Worm (Caenorhabditis elegans) whole organism, young adult: ENCODE data around the gene T14G12.12.
A peak's percentile ranks its signal among the peaks of the same experiment; 100 is the strongest.

ENCODE experiments used
- B0035.1 ChIP-seq: sonication (generic microtip); optimal IDR thresholded peaks from 2 replicates; lab custom pipeline; 2016; ENCODE audit warnings: missing genetic modification characterization, mild to moderate bottlenecking, missing compliant biosample characterization, missing genotype, missing genetic modification reagents
- B0336.3 ChIP-seq: fragments of 200-800 bp; sonication (Bioruptor generic); IDR thresholded peaks from 2 replicates; pipeline ENCODE4 v1.3.6; 2022; ENCODE audit warnings: missing genetic modification characterization, missing compliant biosample characterization
- C17E4.6 ChIP-seq: fragments of 200-800 bp; sonication (Bioruptor generic); IDR thresholded peaks from 2 replicates; pipeline ENCODE4 v1.3.6; 2022; ENCODE audit warnings: missing genetic modification reagents, missing genetic modification characterization, missing compliant biosample characterization
- D2030.7 ChIP-seq: fragments of 200-800 bp; sonication (Bioruptor generic); IDR thresholded peaks from 2 replicates; pipeline ENCODE4 v1.3.6; 2022; ENCODE audit warnings: missing genetic modification reagents, missing genetic modification characterization, missing compliant biosample characterization
- F10E7.11 ChIP-seq: sonication (generic microtip); optimal IDR thresholded peaks from 2 replicates; lab custom pipeline; 2017; ENCODE audit warnings: mild to moderate bottlenecking, missing genetic modification characterization, moderate library complexity, missing compliant biosample characterization
- F49E8.2 ChIP-seq: sonication (generic microtip); optimal IDR thresholded peaks from 3 replicates; lab custom pipeline; 2017; ENCODE audit warnings: missing genetic modification characterization, mild to moderate bottlenecking, missing compliant biosample characterization, antibody characterized with exemption, moderate library complexity; ENCODE audit not compliant: insufficient read depth
- F52B5.7 ChIP-seq: sonication (generic microtip); optimal IDR thresholded peaks from 2 replicates; lab custom pipeline; 2016; ENCODE audit warnings: mild to moderate bottlenecking, missing genetic modification characterization, missing compliant biosample characterization
- F57A8.1 ChIP-seq: fragments of 200-800 bp; sonication (Bioruptor generic); optimal IDR thresholded peaks from 2 replicates; lab custom pipeline; 2018; ENCODE audit warnings: mild to moderate bottlenecking, missing genetic modification characterization, moderate library complexity, missing compliant biosample characterization
- K11D2.4 ChIP-seq: fragments of 200-800 bp; sonication (Bioruptor generic); IDR thresholded peaks from 2 replicates; pipeline ENCODE4 v1.3.6; 2022; ENCODE audit warnings: missing genetic modification reagents, missing genetic modification characterization, missing compliant biosample characterization
- T26A5.8 ChIP-seq: sonication (generic microtip); optimal IDR thresholded peaks from 2 replicates; lab custom pipeline; 2016; ENCODE audit warnings: missing genetic modification characterization, missing compliant biosample characterization
- Y53F4B.3 ChIP-seq: fragments of 200-800 bp; sonication (Bioruptor generic); IDR thresholded peaks from 2 replicates; pipeline ENCODE4 v1.3.6; 2022; ENCODE audit warnings: missing genetic modification reagents, missing genetic modification characterization, missing compliant biosample characterization
- Y56A3A.18 ChIP-seq: fragments of 200-800 bp; sonication (Bioruptor generic); IDR thresholded peaks from 2 replicates; pipeline ENCODE4 v1.3.6; 2022; ENCODE audit warnings: missing genetic modification reagents, missing genetic modification characterization, missing compliant biosample characterization
- Y79H2A.3 ChIP-seq: fragments of 200-800 bp; sonication (Bioruptor generic); conservative IDR thresholded peaks from 2 replicates; pipeline ENCODE4 v1.3.6; 2022; ENCODE audit warnings: missing genetic modification reagents, missing genetic modification characterization, missing compliant biosample characterization
- attf-6 ChIP-seq: fragments of 200-800 bp; sonication (Bioruptor generic); IDR thresholded peaks from 2 replicates; pipeline ENCODE4 v1.3.6; 2022; ENCODE audit warnings: missing genetic modification reagents, missing genetic modification characterization, missing compliant biosample characterization
- ccch-3 ChIP-seq: fragments of 200-800 bp; sonication (Bioruptor generic); optimal IDR thresholded peaks from 2 replicates; lab custom pipeline; 2018; ENCODE audit warnings: mild to moderate bottlenecking, missing genetic modification characterization, missing compliant biosample characterization
- ceh-27 ChIP-seq: fragments of 200-800 bp; sonication (Bioruptor generic); optimal IDR thresholded peaks from 2 replicates; lab custom pipeline; 2018; ENCODE audit warnings: mild to moderate bottlenecking, missing genetic modification characterization, moderate library complexity, missing compliant biosample characterization
- ceh-58 ChIP-seq: fragments of 200-800 bp; sonication (Bioruptor generic); IDR thresholded peaks from 2 replicates; pipeline ENCODE4 v1.3.6; 2022; ENCODE audit warnings: missing genetic modification characterization, missing compliant biosample characterization
- ceh-79 ChIP-seq: sonication (generic microtip); optimal IDR thresholded peaks from 2 replicates; lab custom pipeline; 2017; ENCODE audit warnings: mild to moderate bottlenecking, missing genetic modification characterization, missing compliant biosample characterization
- ceh-91 ChIP-seq: fragments of 200-800 bp; sonication (Bioruptor generic); IDR thresholded peaks from 2 replicates; pipeline ENCODE4 v1.3.6; 2022; ENCODE audit warnings: missing genetic modification reagents, missing genetic modification characterization, missing compliant biosample characterization
- chd-7 ChIP-seq: sonication (generic microtip); optimal IDR thresholded peaks from 2 replicates; lab custom pipeline; 2016; ENCODE audit warnings: mild to moderate bottlenecking, missing genetic modification characterization, moderate library complexity, missing compliant biosample characterization
- dpff-1 ChIP-seq: sonication (generic microtip); optimal IDR thresholded peaks from 2 replicates; lab custom pipeline; 2017; ENCODE audit warnings: mild to moderate bottlenecking, missing genetic modification characterization, missing compliant biosample characterization
- fkh-3 ChIP-seq: sonication (generic microtip); optimal IDR thresholded peaks from 2 replicates; lab custom pipeline; 2016; ENCODE audit warnings: mild to moderate bottlenecking, missing genetic modification characterization, missing compliant biosample characterization
- gei-17 ChIP-seq: fragments of 200-800 bp; sonication (Bioruptor generic); optimal IDR thresholded peaks from 2 replicates; lab custom pipeline; 2018; ENCODE audit warnings: mild to moderate bottlenecking, missing genetic modification characterization, missing compliant biosample characterization
- him-1 ChIP-seq: sonication (generic microtip); optimal IDR thresholded peaks from 2 replicates; lab custom pipeline; 2016; ENCODE audit warnings: missing genotype, missing genetic modification reagents, missing genetic modification characterization, missing compliant biosample characterization
- hlh-12 ChIP-seq: sonication (generic microtip); optimal IDR thresholded peaks from 2 replicates; lab custom pipeline; 2016; ENCODE audit warnings: missing genetic modification characterization, missing compliant biosample characterization
- hlh-26 ChIP-seq: fragments of 200-800 bp; sonication (Bioruptor generic); conservative IDR thresholded peaks from 2 replicates; pipeline ENCODE4 v1.3.6; 2022; ENCODE audit warnings: missing genetic modification reagents, missing genetic modification characterization, missing compliant biosample characterization
- hmg-20 ChIP-seq: fragments of 200-800 bp; sonication (Bioruptor generic); IDR thresholded peaks from 2 replicates; pipeline ENCODE4 v1.3.6; 2022; ENCODE audit warnings: missing genetic modification reagents, missing genetic modification characterization, missing compliant biosample characterization
- let-526 ChIP-seq: fragments of 200-800 bp; sonication (Bioruptor generic); IDR thresholded peaks from 2 replicates; pipeline ENCODE4 v1.3.6; 2022; ENCODE audit warnings: missing genetic modification reagents, missing genetic modification characterization, missing compliant biosample characterization
- let-607 ChIP-seq, 2 experiments: fragments of 200-800 bp in 1 of 2; sonication (Bioruptor generic) in 1 of 2; sonication (generic microtip) in 1 of 2; optimal IDR thresholded peaks; 2 replicates each; lab custom pipeline; 2016 to 2018; ENCODE audit warnings: mild to moderate bottlenecking in 2 of 2, missing compliant biosample characterization in 2 of 2, missing genetic modification characterization in 2 of 2, moderate library complexity in 2 of 2, missing genotype in 1 of 2
- lin-26 ChIP-seq: fragments of 200-800 bp; sonication (Bioruptor generic); IDR thresholded peaks from 2 replicates; pipeline ENCODE4 v1.3.6; 2022; ENCODE audit warnings: missing genetic modification reagents, missing genetic modification characterization, missing compliant biosample characterization
- lsy-27 ChIP-seq: sonication (generic microtip); optimal IDR thresholded peaks from 2 replicates; lab custom pipeline; 2017; ENCODE audit warnings: missing genetic modification characterization, mild to moderate bottlenecking, missing compliant biosample characterization, antibody characterized with exemption, missing genotype, borderline replicate concordance; ENCODE audit not compliant: insufficient read depth
- mes-4 ChIP-seq: sonication (generic microtip); optimal IDR thresholded peaks from 2 replicates; lab custom pipeline; 2016; ENCODE audit warnings: missing genotype, missing genetic modification characterization, missing compliant biosample characterization
- mxl-1 ChIP-seq: sonication (generic microtip); optimal IDR thresholded peaks from 2 replicates; lab custom pipeline; 2016; ENCODE audit warnings: missing genetic modification characterization, missing compliant biosample characterization
- nhr-179 ChIP-seq: sonication (generic microtip); optimal IDR thresholded peaks from 2 replicates; lab custom pipeline; 2016; ENCODE audit warnings: mild to moderate bottlenecking, missing genetic modification characterization, missing compliant biosample characterization
- nhr-80 ChIP-seq: sonication (generic microtip); optimal IDR thresholded peaks from 2 replicates; lab custom pipeline; 2016; ENCODE audit warnings: missing genetic modification characterization, missing compliant biosample characterization
- rec-8 ChIP-seq, 2 experiments: sonication (generic microtip); optimal IDR thresholded peaks; 2 replicates each; lab custom pipeline; 2016; ENCODE audit warnings: mild to moderate bottlenecking in 2 of 2, missing genetic modification characterization in 2 of 2, missing genetic modification reagents in 2 of 2, missing genotype in 2 of 2, missing biosample characterization in 1 of 2, missing compliant biosample characterization in 1 of 2, moderate library complexity in 1 of 2
- snpc-1.3 ChIP-seq: sonication (generic microtip); optimal IDR thresholded peaks from 2 replicates; lab custom pipeline; 2017; ENCODE audit warnings: missing genetic modification characterization, mild to moderate bottlenecking, missing compliant biosample characterization, antibody characterized with exemption, moderate library complexity, missing genotype, missing genetic modification reagents; ENCODE audit not compliant: insufficient read depth
- snpc-3.4 ChIP-seq: sonication (generic microtip); optimal IDR thresholded peaks from 2 replicates; lab custom pipeline; 2017; ENCODE audit warnings: missing genetic modification characterization, mild to moderate bottlenecking, missing compliant biosample characterization, antibody characterized with exemption, moderate library complexity, missing genotype, missing genetic modification reagents
- unc-130 ChIP-seq: sonication (generic microtip); optimal IDR thresholded peaks from 2 replicates; lab custom pipeline; 2016; ENCODE audit warnings: missing genetic modification reagents, missing genetic modification characterization, missing compliant biosample characterization
- unc-62 ChIP-seq: fragments of 150-350 bp; optimal IDR thresholded peaks from 2 replicates; lab custom pipeline; 2014; ENCODE audit warnings: missing biosample characterization, missing genetic modification reagents, missing genetic modification characterization
- ztf-25 ChIP-seq: fragments of 200-800 bp; sonication (Bioruptor generic); IDR thresholded peaks from 2 replicates; pipeline ENCODE4 v1.3.6; 2022; ENCODE audit warnings: missing genetic modification reagents, missing genetic modification characterization, missing compliant biosample characterization
- ztf-26 ChIP-seq: sonication (generic microtip); optimal IDR thresholded peaks from 2 replicates; lab custom pipeline; 2017; ENCODE audit warnings: missing genetic modification characterization, missing compliant biosample characterization
- ztf-6 ChIP-seq: fragments of 200-800 bp; sonication (Bioruptor generic); IDR thresholded peaks from 2 replicates; pipeline ENCODE4 v1.3.6; 2022; ENCODE audit warnings: missing genetic modification reagents, missing genetic modification characterization, missing compliant biosample characterization

T14G12.12 gene

DNA sequence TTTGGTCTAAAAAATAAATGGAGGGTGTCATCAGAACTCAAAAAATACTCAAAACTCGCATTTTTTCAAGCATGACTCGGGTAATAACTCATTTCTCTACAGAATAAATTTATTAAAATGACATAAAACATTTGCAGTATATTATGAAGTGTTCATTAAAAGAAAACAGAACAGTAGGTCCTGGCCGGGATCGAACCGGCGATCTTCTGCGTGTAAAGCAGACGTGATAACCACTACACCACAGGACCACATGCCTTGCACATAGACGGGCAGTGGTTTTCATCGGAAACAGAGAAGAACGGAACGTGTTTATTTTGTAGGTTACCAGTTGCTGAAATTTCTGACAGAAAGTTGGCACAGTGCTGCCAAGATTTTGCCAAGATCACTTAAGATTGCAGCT lies 35.1 kb upstream of the T14G12.12 start (continued):
- TF ChIP-seq attf-6 (GFP tag; lab: Robert Waterston, UW): peak; percentile 62
- peak; percentile 85 for TF ChIP-seq D2030.7 (GFP tag; lab: Robert Waterston, UW)
- TF ChIP-seq ztf-6 (GFP tag; lab: Robert Waterston, UW): no peak
- peak; percentile 16 for TF ChIP-seq unc-130 (GFP tag; lab: Kevin White, UChicago)
- peak; percentile 58 to 89 for TF ChIP-seq rec-8 (tag; optimal IDR thresholded peaks at IDR 0.05; lab: Kevin White, UChicago)
- peak; percentile 69 for TF ChIP-seq snpc-3.4
- TF ChIP-seq hlh-26 (GFP tag; lab: Robert Waterston, UW): no peak
- TF ChIP-seq lsy-27: peak; percentile 57
- TF ChIP-seq C17E4.6 (GFP tag; lab: Robert Waterston, UW): no peak
- TF ChIP-seq mes-4 (tag; lab: Kevin White, UChicago): peak; percentile 62
- TF ChIP-seq Y79H2A.3 (GFP tag; lab: Robert Waterston, UW): peak; percentile 49; the same call in 1 of the 2 replicates
- peak; percentile 91 for TF ChIP-seq lin-26 (GFP tag; lab: Robert Waterston, UW)
- TF ChIP-seq ztf-26 (tag; lab: Kevin White, UChicago): peak; percentile 20
- TF ChIP-seq dpff-1: no peak
- TF ChIP-seq him-1: peak; percentile 91
- peak in 1 of 2 experiments; percentile 34 for TF ChIP-seq let-607 (tag; optimal IDR thresholded peaks at IDR 0.05; lab: Kevin White, UChicago)
- TF ChIP-seq chd-7: peak; percentile 21
- peak; percentile 51 for TF ChIP-seq mxl-1
- TF ChIP-seq ceh-91 (GFP tag; lab: Robert Waterston, UW): no peak
- peak; percentile 37 for TF ChIP-seq nhr-80 (tag; lab: Kevin White, UChicago)
- peak; percentile 4 for TF ChIP-seq F49E8.2 (tag; lab: Kevin White, UChicago)
- TF ChIP-seq F52B5.7 (tag; lab: Kevin White, UChicago): peak; percentile 45
- TF ChIP-seq Y53F4B.3 (GFP tag; lab: Robert Waterston, UW): peak; percentile 41
- TF ChIP-seq ztf-25 (GFP tag; lab: Robert Waterston, UW): peak; percentile 84; the same call in 1 of the 2 replicates
- 0 out of 2 replicates have a peak, but pooled peaks have one; percentile 41 for TF ChIP-seq let-526 (GFP tag; lab: Robert Waterston, UW)
- peak; percentile 59 for TF ChIP-seq F10E7.11 (tag; lab: Kevin White, UChicago)
- peak; percentile 85 for TF ChIP-seq Y56A3A.18 (GFP tag; lab: Robert Waterston, UW)
- TF ChIP-seq T26A5.8 (tag; lab: Kevin White, UChicago): peak; percentile 51
- TF ChIP-seq ceh-27 (GFP tag; lab: Kevin White, UChicago): peak; percentile 65
- no peak for TF ChIP-seq ccch-3 (GFP tag; lab: Kevin White, UChicago)
- TF ChIP-seq fkh-3 (tag; lab: Kevin White, UChicago): no peak
- peak; percentile 25 for TF ChIP-seq F57A8.1 (GFP tag; lab: Kevin White, UChicago)
- TF ChIP-seq ceh-58 (GFP tag; lab: Robert Waterston, UW): no peak
- TF ChIP-seq gei-17 (GFP tag; lab: Kevin White, UChicago): no peak
- TF ChIP-seq B0035.1 (tag; lab: Kevin White, UChicago): peak; percentile 22

DNA sequence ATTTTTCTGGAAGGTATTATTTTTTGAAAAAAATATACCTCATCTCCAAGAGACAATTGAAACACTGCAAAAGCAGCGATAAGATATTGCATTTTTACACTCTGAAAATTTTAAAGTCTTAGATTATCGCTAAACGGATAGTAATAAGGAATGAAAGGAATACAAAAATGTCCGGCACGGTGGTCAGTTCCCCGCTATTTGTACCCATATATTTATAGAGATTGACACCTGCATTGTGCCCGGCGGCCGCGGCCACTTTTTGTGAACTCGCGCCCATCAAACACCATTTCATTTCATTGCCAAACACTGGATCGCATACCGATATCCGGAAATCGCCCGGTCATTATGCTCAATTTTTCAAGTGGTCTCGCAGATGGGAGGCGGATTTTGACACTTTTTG lies 34.4 kb upstream of the T14G12.12 start, which contains the start of gene idpp-5:
Gene idpp-5 (minus strand): TSS at position 101 of the 400 bp plus-strand sequence.
- TF ChIP-seq ceh-27 (GFP tag; lab: Kevin White, UChicago) (no peak), K11D2.4 (GFP tag; lab: Robert Waterston, UW) (no peak), ceh-79 (no peak), C17E4.6 (GFP tag; lab: Robert Waterston, UW) (no peak), mxl-1 (no peak), hlh-12 (tag; lab: Kevin White, UChicago) (no peak), unc-62 (no peak), B0336.3 (no peak), let-607 (tag; optimal IDR thresholded peaks at IDR 0.05; lab: Kevin White, UChicago) (no peak), hmg-20 (no peak), snpc-1.3 (tag; lab: Kevin White, UChicago) (no peak), nhr-179 (tag; lab: Kevin White, UChicago) (no peak), ztf-26 (tag; lab: Kevin White, UChicago) (no peak)
